Worm (Caenorhabditis elegans): ENCODE measurements around the gene pqn-54.

Gene pqn-54

ce11 chrV:1438205-1438604 is 26.6 kb upstream of the pqn-54 start:
- TF ChIP-seq ztf-4 (tag; optimal IDR thresholded peaks at IDR 0.05) (no peak), nhr-23 (tag; optimal IDR thresholded peaks at IDR 0.05) (peak; percentile 40), nhr-25 (tag; optimal IDR thresholded peaks at IDR 0.05) (no peak)

ce11 chrV:1438832-1439231 is 26.0 kb upstream of the pqn-54 start, which contains the start of gene R09B5.11:
R09B5.11 (plus strand) TSS chrV:1439205.
- TF ChIP-seq nhr-43 (tag; optimal IDR thresholded peaks at IDR 0.05; ENCODE audit: poor library complexity, severe bottlenecking) (peak; percentile 62), nhr-23 (tag; optimal IDR thresholded peaks at IDR 0.05) (peak; percentile 12), mdl-1 (tag; optimal IDR thresholded peaks at IDR 0.05) (no peak)

- no peak for TF ChIP-seq jun-1 (tag; optimal IDR thresholded peaks at IDR 0.05)
- TF ChIP-seq nfya-1 (tag; optimal IDR thresholded peaks at IDR 0.05; ENCODE audit: insufficient read depth): no peak
- TF ChIP-seq tbx-2 (tag; optimal IDR thresholded peaks at IDR 0.05): no peak
- TF ChIP-seq nhr-67 (tag; optimal IDR thresholded peaks at IDR 0.05): no peak
- TF ChIP-seq lin-39 (tag; optimal IDR thresholded peaks at IDR 0.05): no peak
- no peak for TF ChIP-seq pha-4 (tag; optimal IDR thresholded peaks at IDR 0.05)
- no peak for TF ChIP-seq fkh-2 (tag; optimal IDR thresholded peaks at IDR 0.05)
- TF ChIP-seq aly-2 (tag; optimal IDR thresholded peaks at IDR 0.05): no peak
- no peak for TF ChIP-seq egl-27 (tag; optimal IDR thresholded peaks at IDR 0.05)
- no peak for TF ChIP-seq egl-5 (tag; optimal IDR thresholded peaks at IDR 0.05)
- no peak for TF ChIP-seq ama-1 (optimal IDR thresholded peaks at IDR 0.05)
- TF ChIP-seq elt-1 (tag; optimal IDR thresholded peaks at IDR 0.05): no peak
- TF ChIP-seq ceh-28 (tag; optimal IDR thresholded peaks at IDR 0.05): no peak
- no peak for TF ChIP-seq nhr-11 (tag; optimal IDR thresholded peaks at IDR 0.05)
- TF ChIP-seq fos-1 (tag; optimal IDR thresholded peaks at IDR 0.05): no peak
- no peak for TF ChIP-seq daf-12 (tag; optimal IDR thresholded peaks at IDR 0.05)
- no peak for TF ChIP-seq unc-62 (GFP tag; optimal IDR thresholded peaks at IDR 0.05)
- no peak for TF ChIP-seq snpc-4 (tag; optimal IDR thresholded peaks at IDR 0.05)
These were observed 22.7 kb upstream of the pqn-54 start, which contains the start of gene cnc-11 for ce11 chrV:1442042-1442441. cnc-11 (plus strand) TSS chrV:1442342.

DNA sequence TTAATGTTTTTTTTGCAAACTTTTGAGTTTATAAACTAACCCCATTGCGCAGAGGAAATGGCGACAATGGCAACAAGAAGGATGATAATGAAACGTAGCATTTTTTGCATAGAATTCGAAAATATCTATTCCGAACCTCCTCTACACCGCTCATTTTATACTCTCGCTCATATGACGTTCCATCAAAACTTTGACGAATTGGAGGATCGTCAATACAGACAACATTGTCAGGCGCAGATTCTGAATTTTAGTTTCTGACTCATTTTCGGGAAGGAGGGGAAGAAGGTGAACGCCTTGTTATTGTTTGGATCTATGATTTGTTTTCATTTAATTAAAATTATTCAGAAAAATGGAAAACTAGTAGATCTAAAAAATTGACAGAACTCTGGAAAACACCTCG is 20.6 kb upstream of the pqn-54 start, which contains the start of gene cnc-1:
TSS of gene cnc-1 (minus strand) at position 101 of the 400 bp plus-strand sequence.
- TF ChIP-seq lin-15B (tag; optimal IDR thresholded peaks at IDR 0.05) (no peak), lin-39 (tag; optimal IDR thresholded peaks at IDR 0.05) (no peak), nfya-1 (tag; optimal IDR thresholded peaks at IDR 0.05; ENCODE audit: insufficient read depth) (no peak), unc-62 (GFP tag; optimal IDR thresholded peaks at IDR 0.05) (no peak), elt-3 (tag; optimal IDR thresholded peaks at IDR 0.05) (no peak), zag-1 (tag; optimal IDR thresholded peaks at IDR 0.05) (no peak), nhr-25 (tag; optimal IDR thresholded peaks at IDR 0.05) (no peak), nhr-76 (tag; optimal IDR thresholded peaks at IDR 0.05) (no peak), ztf-4 (tag; optimal IDR thresholded peaks at IDR 0.05) (no peak), skn-1 (tag; optimal IDR thresholded peaks at IDR 0.05) (no peak), nhr-11 (tag; optimal IDR thresholded peaks at IDR 0.05) (no peak), nhr-43 (tag; optimal IDR thresholded peaks at IDR 0.05; ENCODE audit: poor library complexity, severe bottlenecking) (no peak), nhr-28 (tag; optimal IDR thresholded peaks at IDR 0.05) (no peak), nhr-12 (tag; optimal IDR thresholded peaks at IDR 0.05) (no peak), ceh-82 (tag; optimal IDR thresholded peaks at IDR 0.05) (no peak), nhr-237 (tag; optimal IDR thresholded peaks at IDR 0.05) (no peak), daf-12 (tag; optimal IDR thresholded peaks at IDR 0.05) (no peak), tbx-2 (tag; optimal IDR thresholded peaks at IDR 0.05) (no peak), pqm-1 (tag; optimal IDR thresholded peaks at IDR 0.05) (no peak)

ce11 chrV:1445081-1445480 is 19.7 kb upstream of the pqn-54 start, which contains the start of gene cnc-5:
cnc-5 (plus strand) TSS chrV:1445381.
- TF ChIP-seq zag-1 (tag; optimal IDR thresholded peaks at IDR 0.05): no peak
- no peak for TF ChIP-seq fkh-10 (GFP tag; optimal IDR thresholded peaks at IDR 0.05)
- no peak for TF ChIP-seq pqm-1 (tag; optimal IDR thresholded peaks at IDR 0.05)
- TF ChIP-seq skn-1 (tag; optimal IDR thresholded peaks at IDR 0.05): no peak
- TF ChIP-seq ztf-4 (tag; optimal IDR thresholded peaks at IDR 0.05): no peak
- no peak for TF ChIP-seq aly-2 (tag; optimal IDR thresholded peaks at IDR 0.05)
- TF ChIP-seq R02D3.7 (tag; optimal IDR thresholded peaks at IDR 0.05): no peak
- TF ChIP-seq nhr-43 (tag; optimal IDR thresholded peaks at IDR 0.05; ENCODE audit: poor library complexity, severe bottlenecking): no peak
- no peak for TF ChIP-seq ztf-11 (tag; optimal IDR thresholded peaks at IDR 0.05)
- no peak for TF ChIP-seq nhr-25 (tag; optimal IDR thresholded peaks at IDR 0.05)
- TF ChIP-seq nhr-11 (tag; optimal IDR thresholded peaks at IDR 0.05): no peak
- no peak for TF ChIP-seq ceh-82 (tag; optimal IDR thresholded peaks at IDR 0.05)
- no peak for TF ChIP-seq daf-12 (tag; optimal IDR thresholded peaks at IDR 0.05)
- TF ChIP-seq nhr-28 (tag; optimal IDR thresholded peaks at IDR 0.05): no peak
- TF ChIP-seq ceh-28 (tag; optimal IDR thresholded peaks at IDR 0.05): no peak
- TF ChIP-seq hmg-11 (tag; optimal IDR thresholded peaks at IDR 0.05): no peak

Data from whole organism, L3 larva.